Worm (Caenorhabditis elegans): ENCODE measurements around the gene phlp-2.

phlp-2 gene

DNA sequence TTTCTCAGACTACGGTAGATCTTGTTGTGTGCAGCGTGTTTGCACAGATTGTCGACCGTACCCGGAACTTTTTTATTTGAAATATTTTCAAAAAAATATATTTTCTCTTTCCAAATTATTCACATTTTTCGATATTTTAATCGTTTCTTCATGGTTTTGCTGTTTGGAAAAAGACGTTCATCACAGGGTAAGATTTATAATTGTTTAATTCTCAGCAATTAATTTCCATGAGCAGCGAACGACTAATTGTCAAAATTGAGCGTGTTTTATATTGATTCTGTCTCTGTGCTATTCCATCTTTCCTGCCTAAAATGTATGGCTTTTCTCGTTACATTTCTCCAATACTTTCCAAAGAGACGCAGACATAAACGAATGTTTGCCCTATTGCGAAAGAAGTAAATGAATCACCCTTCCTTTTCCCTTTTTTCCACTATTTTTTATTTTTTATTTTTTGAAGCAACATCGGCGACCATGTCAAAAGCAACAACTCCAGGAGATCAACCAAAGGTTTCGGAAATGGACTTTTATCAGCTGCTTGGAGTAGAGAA is 18.1 kb upstream of the phlp-2 start, which contains the start of gene dnj-16 (continued):
- TF ChIP-seq nhr-85 (tag) (peak; percentile 19), lir-3 (tag; optimal IDR thresholded peaks at IDR 0.05; ENCODE audit: poor library complexity) (no peak)

DNA sequence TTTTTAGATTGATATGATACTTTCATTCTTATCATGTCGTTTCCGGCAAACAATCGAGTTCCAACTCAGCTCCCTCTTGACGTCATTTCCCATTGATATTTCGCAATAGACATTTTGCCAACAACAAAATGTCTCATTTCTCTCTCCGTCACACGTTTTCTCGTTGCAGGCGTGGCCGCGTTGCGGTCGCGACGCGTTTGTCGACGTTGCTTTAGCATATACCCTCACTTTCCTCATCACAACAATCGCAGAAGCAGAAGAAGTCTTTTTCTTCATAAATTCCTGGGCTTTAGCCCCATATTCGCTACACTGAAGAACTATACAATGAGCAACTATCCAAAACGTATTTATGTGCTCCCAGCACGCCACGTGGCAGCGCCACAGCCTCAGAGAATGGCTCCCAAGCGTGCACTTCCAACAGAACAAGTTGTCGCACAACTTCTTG is 15.6 kb upstream of the phlp-2 start, which contains the start of gene xbp-1:
xbp-1 (plus strand) TSS at position 151 of the 445 bp plus-strand sequence.
- TF ChIP-seq ama-1 (optimal IDR thresholded peaks at IDR 0.05) (peak; percentile 45), nhr-19 (GFP tag; conservative IDR thresholded peaks at IDR 0.05) (peak; percentile 67), tbx-2 (tag; optimal IDR thresholded peaks at IDR 0.05) (peak; percentile 86), mdl-1 (tag; optimal IDR thresholded peaks at IDR 0.05) (peak in 1 of 2 experiments; percentile 92), elt-2 (tag; optimal IDR thresholded peaks at IDR 0.05) (peak; percentile 89), mep-1 (tag; optimal IDR thresholded peaks at IDR 0.05) (peak; percentile 91), mab-9 (GFP tag; IDR thresholded peaks at IDR 0.05) (no peak), rnt-1 (tag; optimal IDR thresholded peaks at IDR 0.05) (peak; percentile 89), sox-4 (tag; optimal IDR thresholded peaks at IDR 0.05) (no peak), tlp-1 (tag; optimal IDR thresholded peaks at IDR 0.05) (no peak), pqm-1 (tag; optimal IDR thresholded peaks at IDR 0.05) (peak; percentile 79), F16B12.6 (tag; optimal IDR thresholded peaks at IDR 0.05) (peak; percentile 44), ces-1 (GFP tag; optimal IDR thresholded peaks at IDR 0.05) (no peak), snu-23 (GFP tag; optimal IDR thresholded peaks at IDR 0.05) (peak; percentile 93), nhr-71 (tag; optimal IDR thresholded peaks at IDR 0.05) (peak; percentile 95), egl-27 (tag; optimal IDR thresholded peaks at IDR 0.05) (peak in 1 of 2 experiments; percentile 65), fos-1 (tag; optimal IDR thresholded peaks at IDR 0.05) (peak; percentile 94), zip-4 (GFP tag; optimal IDR thresholded peaks at IDR 0.05) (peak; percentile 99), pag-3 (tag; optimal IDR thresholded peaks at IDR 0.05; ENCODE audit: borderline replicate concordance, insufficient read depth) (no peak), lin-14 (GFP tag; optimal IDR thresholded peaks at IDR 0.05) (peak; percentile 97), unc-86 (tag; optimal IDR thresholded peaks at IDR 0.05) (peak; percentile 64), Y116A8C.19 (tag; optimal IDR thresholded peaks at IDR 0.05; ENCODE audit: borderline replicate concordance) (no peak), irx-1 (tag; optimal IDR thresholded peaks at IDR 0.05) (peak; percentile 45), efl-1 (optimal IDR thresholded peaks at IDR 0.05) (peak; percentile 76 to 86), efl-1 (GFP tag; optimal IDR thresholded peaks at IDR 0.05 in 1 of 2) (peak; percentile 67 to 95), vab-15 (tag; optimal IDR thresholded peaks at IDR 0.05) (peak; percentile 13), unc-30 (tag; optimal IDR thresholded peaks at IDR 0.05) (no peak), jun-1 (tag; optimal IDR thresholded peaks at IDR 0.05) (peak; percentile 94), unc-130 (tag; optimal IDR thresholded peaks at IDR 0.05) (no peak), unc-62 (GFP tag; optimal IDR thresholded peaks at IDR 0.05) (peak; percentile 4), ceh-8 (GFP tag; optimal IDR thresholded peaks at IDR 0.05) (peak; percentile 30), ceh-90 (tag; optimal IDR thresholded peaks at IDR 0.05) (no peak), ceh-63 (GFP tag; optimal IDR thresholded peaks at IDR 0.05) (no peak), ceh-88 (GFP tag; IDR thresholded peaks at IDR 0.05) (no peak), nhr-237 (tag; optimal IDR thresholded peaks at IDR 0.05) (peak; percentile 85), grh-1 (GFP tag; IDR thresholded peaks at IDR 0.05) (no peak), nhr-85 (tag) (peak; percentile 73), sptf-1 (tag; optimal IDR thresholded peaks at IDR 0.05) (no peak), skn-1 (tag; optimal IDR thresholded peaks at IDR 0.05) (peak; percentile 95), ztf-4 (tag; optimal IDR thresholded peaks at IDR 0.05) (peak; percentile 66), nhr-12 (tag; optimal IDR thresholded peaks at IDR 0.05) (no peak), C04F5.9 (tag; optimal IDR thresholded peaks at IDR 0.05) (no peak), pax-3 (tag; optimal IDR thresholded peaks at IDR 0.05) (peak; percentile 85), nhr-28 (tag; optimal IDR thresholded peaks at IDR 0.05) (no peak), nhr-77 (tag; optimal IDR thresholded peaks at IDR 0.05) (peak; percentile 84), ztf-11 (tag; optimal IDR thresholded peaks at IDR 0.05) (peak in 1 of 2 experiments; percentile 31), lin-13 (GFP tag; optimal IDR thresholded peaks at IDR 0.05) (peak; percentile 83), fkh-8 (tag; optimal IDR thresholded peaks at IDR 0.05) (peak; percentile 97), ceh-82 (tag; optimal IDR thresholded peaks at IDR 0.05) (peak; percentile 86 to 94 (median 88)), blmp-1 (tag; optimal IDR thresholded peaks at IDR 0.05) (peak; percentile 82)
